Fruit fly (Drosophila melanogaster): ENCODE data around the gene CG5577.
A peak's percentile ranks its signal among the peaks of the same experiment; 100 is the strongest.

Gene CG5577

dm6 chr3L:17846982-17847355 lies 5.7 kb upstream of the CG5577 start (continued):
- no peak for TF ChIP-seq NK7.1 (GFP tag; optimal IDR thresholded peaks at IDR 0.05)
- no peak for TF ChIP-seq CG4854 (GFP tag; optimal IDR thresholded peaks at IDR 0.05)
- TF ChIP-seq Dref (GFP tag; IDR thresholded peaks at IDR 0.05): peak; percentile 74
- TF ChIP-seq tx (GFP tag; optimal IDR thresholded peaks at IDR 0.05): no peak
- no peak for TF ChIP-seq CG18619 (GFP tag; optimal IDR thresholded peaks at IDR 0.05)
- peak; percentile 29; the same call in 1 of the 3 replicates for TF ChIP-seq CG14860 (GFP tag; IDR thresholded peaks at IDR 0.05; ENCODE audit: partially characterized antibody)
- TF ChIP-seq Bgb (GFP tag; IDR thresholded peaks at IDR 0.05; ENCODE audit: partially characterized antibody): peak; percentile 76
- peak; percentile 91 for TF ChIP-seq CG4617 (GFP tag; optimal IDR thresholded peaks at IDR 0.05; ENCODE audit: borderline replicate concordance)
- peak; percentile 70 for TF ChIP-seq unc-4 (GFP tag; IDR thresholded peaks at IDR 0.05; ENCODE audit: partially characterized antibody)
- peak; percentile 91 for TF ChIP-seq NFAT (GFP tag; IDR thresholded peaks at IDR 0.05)
- TF ChIP-seq CG15073 (GFP tag; optimal IDR thresholded peaks at IDR 0.05): no peak
- no peak for TF ChIP-seq CG10462 (GFP tag; optimal IDR thresholded peaks at IDR 0.05)
- TF ChIP-seq Hsf (GFP tag; optimal IDR thresholded peaks at IDR 0.05): peak; percentile 5
- no peak for TF ChIP-seq CG5245 (GFP tag; optimal IDR thresholded peaks at IDR 0.05)
- TF ChIP-seq CG10267 (tag; optimal IDR thresholded peaks at IDR 0.05): no peak
- peak; percentile 57; the same call in 1 of the 2 replicates for TF ChIP-seq slbo (GFP tag; IDR thresholded peaks at IDR 0.05)
- no peak for TF ChIP-seq bsh (GFP tag; optimal IDR thresholded peaks at IDR 0.05)
- no peak for TF ChIP-seq CG13296 (GFP tag; optimal IDR thresholded peaks at IDR 0.05)
- TF ChIP-seq CG2116 (GFP tag; optimal IDR thresholded peaks at IDR 0.05): no peak
- no peak for TF ChIP-seq CG4820 (GFP tag; optimal IDR thresholded peaks at IDR 0.05)
- TF ChIP-seq sob (GFP tag; IDR thresholded peaks at IDR 0.05): peak; percentile 62
- 0 out of 3 replicates have a peak, but pooled peaks have one; percentile 15 for TF ChIP-seq dysf (GFP tag; IDR thresholded peaks at IDR 0.05)
- TF ChIP-seq Hr78 (GFP tag; optimal IDR thresholded peaks at IDR 0.05): no peak
- TF ChIP-seq CG3281 (GFP tag; optimal IDR thresholded peaks at IDR 0.05): no peak
- no peak for TF ChIP-seq dati (GFP tag; IDR thresholded peaks at IDR 0.05)
- TF ChIP-seq CG15514 (GFP tag; optimal IDR thresholded peaks at IDR 0.05): no peak
- peak; percentile 24; the same call in 1 of the 2 replicates for TF ChIP-seq CG11085 (GFP tag; IDR thresholded peaks at IDR 0.05)
- no peak for TF ChIP-seq CG12942 (GFP tag; optimal IDR thresholded peaks at IDR 0.05)
- no peak for TF ChIP-seq Awh (GFP tag; IDR thresholded peaks at IDR 0.05)
- no peak for TF ChIP-seq run (tag; optimal IDR thresholded peaks at IDR 0.05)
- TF ChIP-seq CG8388 (GFP tag; optimal IDR thresholded peaks at IDR 0.05): no peak
- no peak for TF ChIP-seq lov (optimal IDR thresholded peaks at IDR 0.05)
- TF ChIP-seq lov (GFP tag; IDR thresholded peaks at IDR 0.05): no peak
- TF ChIP-seq mld (GFP tag; IDR thresholded peaks at IDR 0.05; ENCODE audit: partially characterized antibody): peak; percentile 66; the same call in 1 of the 3 replicates
- TF ChIP-seq CG17328 (GFP tag; IDR thresholded peaks at IDR 0.05): no peak
- no peak for TF ChIP-seq ATbp (GFP tag; optimal IDR thresholded peaks at IDR 0.05)
- 0 out of 2 replicates have a peak, but pooled peaks have one; percentile 8 for TF ChIP-seq wdn (GFP tag; IDR thresholded peaks at IDR 0.05)
- peak; percentile 61 for TF ChIP-seq YL-1 (GFP tag; optimal IDR thresholded peaks at IDR 0.05)
- TF ChIP-seq CG7928 (GFP tag; optimal IDR thresholded peaks at IDR 0.05): peak; percentile 88
- peak; percentile 38; the same call in 1 of the 4 replicates for TF ChIP-seq Gug (GFP tag; IDR thresholded peaks at IDR 0.05)
- 0 out of 2 replicates have a peak, but pooled peaks have one; percentile 23 for TF ChIP-seq al (GFP tag; IDR thresholded peaks at IDR 0.05)
- TF ChIP-seq Lpt (GFP tag; optimal IDR thresholded peaks at IDR 0.05): no peak
- no peak for TF ChIP-seq Bteb2 (GFP tag; optimal IDR thresholded peaks at IDR 0.05)
- TF ChIP-seq CG6175 (GFP tag; IDR thresholded peaks at IDR 0.05): no peak
- no peak for TF ChIP-seq Mad (GFP tag; optimal IDR thresholded peaks at IDR 0.05)
- TF ChIP-seq CG13287 (GFP tag; IDR thresholded peaks at IDR 0.05; ENCODE audit: partially characterized antibody): peak; percentile 68
- TF ChIP-seq Mrtf (GFP tag; IDR thresholded peaks at IDR 0.05): no peak
- no peak for TF ChIP-seq Fer3 (tag; optimal IDR thresholded peaks at IDR 0.05)
- TF ChIP-seq CG4282 (GFP tag; optimal IDR thresholded peaks at IDR 0.05): no peak
- peak; percentile 67 for TF ChIP-seq row (GFP tag; IDR thresholded peaks at IDR 0.05)
- peak; percentile 72 for TF ChIP-seq tna (GFP tag; IDR thresholded peaks at IDR 0.05; ENCODE audit: partially characterized antibody)

Measured in whole organism, embryonic.